Worm (Caenorhabditis elegans) whole organism, L4 larva: Measurements from ENCODE around the gene Y45F10C.1.

Experiments
- ZK546.5 ChIP-seq, 2 experiments: sonication (generic microtip); optimal IDR thresholded peaks; 2 replicates each; lab custom pipeline; 2017; ENCODE audit warnings: missing biosample characterization in 2 of 2, missing genetic modification characterization in 2 of 2
- dmd-6 ChIP-seq: fragments of 200-800 bp; sonication (Bioruptor generic); IDR thresholded peaks from 2 replicates; pipeline ENCODE4 v1.3.6; 2022; ENCODE audit warnings: missing genetic modification reagents, missing genetic modification characterization, missing compliant biosample characterization
- nhr-76 ChIP-seq: fragments of 150-350 bp; optimal IDR thresholded peaks from 2 replicates; lab custom pipeline; 2014; ENCODE audit warnings: missing biosample characterization, missing genetic modification characterization

DNA sequence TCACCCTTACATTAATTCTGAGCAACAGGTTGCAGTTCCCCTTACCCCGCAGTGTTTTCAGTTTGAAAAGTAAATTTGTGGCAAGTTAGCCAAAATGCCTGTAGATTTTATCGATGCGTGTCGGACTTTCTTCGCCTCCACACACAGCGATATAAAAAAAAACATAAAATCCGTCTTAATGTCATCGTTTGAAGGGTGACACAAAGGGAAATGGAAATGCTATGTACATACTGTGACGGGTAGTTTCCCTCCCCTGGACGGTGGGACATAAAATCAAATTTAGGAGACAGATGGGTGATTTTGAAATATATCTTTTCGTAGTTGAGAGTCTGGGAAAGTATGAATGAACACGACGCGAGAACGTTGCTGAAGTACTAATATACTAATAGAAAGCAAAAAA is 33.2 kb upstream of the Y45F10C.1 start:
- TF ChIP-seq dmd-6 (GFP tag; lab: Robert Waterston, UW), result no peak
- no peak for TF ChIP-seq nhr-76 (tag; lab: Kevin White, UChicago)
- no peak for TF ChIP-seq ZK546.5 (tag; optimal IDR thresholded peaks at IDR 0.05; lab: Kevin White, UChicago)
